Worm (Caenorhabditis elegans) whole organism, L1 larva: ENCODE measurements around the gene srx-39.

ENCODE experiments used
- C04F5.9 ChIP-seq: sonication (generic microtip); optimal IDR thresholded peaks from 2 replicates; lab custom pipeline; 2016; ENCODE audit warnings: missing genetic modification characterization, missing compliant biosample characterization
- C16A3.4 ChIP-seq: fragments of 150-350 bp; optimal IDR thresholded peaks from 2 replicates; lab custom pipeline; 2014; ENCODE audit warnings: missing biosample characterization, missing genetic modification characterization
- F16B12.6 ChIP-seq: fragments of 150-350 bp; optimal IDR thresholded peaks from 2 replicates; lab custom pipeline; 2014; ENCODE audit warnings: missing biosample characterization, missing genetic modification characterization
- Y116A8C.19 ChIP-seq: sonication (generic microtip); optimal IDR thresholded peaks from 2 replicates; lab custom pipeline; 2016; ENCODE audit warnings: missing compliant biosample characterization, missing genetic modification characterization, borderline replicate concordance
- aly-2 ChIP-seq: fragments of 150-350 bp; optimal IDR thresholded peaks from 2 replicates; lab custom pipeline; 2014; ENCODE audit warnings: missing biosample characterization, missing genetic modification characterization
- ama-1 ChIP-seq: fragments of 150-350 bp; optimal IDR thresholded peaks from 2 replicates; lab custom pipeline; 2014
- blmp-1 ChIP-seq: fragments of 150-350 bp; optimal IDR thresholded peaks from 2 replicates; lab custom pipeline; 2014; ENCODE audit warnings: missing biosample characterization, missing genetic modification characterization
- ceh-88 ChIP-seq: fragments of 200-800 bp; sonication (Bioruptor generic); IDR thresholded peaks from 2 replicates; pipeline ENCODE4 v1.3.6; 2022; ENCODE audit warnings: missing genetic modification characterization, missing compliant biosample characterization
- ceh-90 ChIP-seq: sonication (generic microtip); optimal IDR thresholded peaks from 2 replicates; lab custom pipeline; 2016; ENCODE audit warnings: missing genetic modification characterization, missing compliant biosample characterization
- ces-1 ChIP-seq: fragments of 150-350 bp; optimal IDR thresholded peaks from 2 replicates; lab custom pipeline; 2014; ENCODE audit warnings: missing biosample characterization, missing genetic modification reagents, missing genetic modification characterization
- dpl-1 ChIP-seq, 3 experiments: fragments of 150-350 bp in 2 of 3; sonication (generic microtip) in 1 of 3; optimal IDR thresholded peaks; 2 replicates each; lab custom pipeline; 2014 to 2017; ENCODE audit warnings: missing biosample characterization in 3 of 3, missing genetic modification characterization in 3 of 3, missing genetic modification reagents in 3 of 3
- dsc-1 ChIP-seq: sonication (generic microtip); optimal IDR thresholded peaks from 2 replicates; lab custom pipeline; 2016; ENCODE audit warnings: mild to moderate bottlenecking, missing genetic modification characterization, missing compliant biosample characterization
- efl-1 ChIP-seq, 4 experiments: fragments of 150-350 bp; optimal IDR thresholded peaks in 3 of 4; peaks in 1 of 4; 1 replicate in 1 of 4; 2 replicates in 3 of 4; lab custom pipeline; 2014; ENCODE audit warnings: missing biosample characterization in 2 of 4, missing genetic modification characterization in 2 of 4, missing genetic modification reagents in 2 of 4
- efl-3 ChIP-seq: fragments of 200-800 bp; sonication (Bioruptor generic); optimal IDR thresholded peaks from 2 replicates; lab custom pipeline; 2018; ENCODE audit warnings: mild to moderate bottlenecking, missing genetic modification characterization, missing compliant biosample characterization
- egl-27 ChIP-seq, 2 experiments: fragments of 150-350 bp in 1 of 2; sonication (generic microtip); optimal IDR thresholded peaks; 3 replicates each; lab custom pipeline; 2017 to 2018; ENCODE audit warnings: missing biosample characterization in 2 of 2, missing genetic modification characterization in 2 of 2, missing genetic modification reagents in 2 of 2
- elt-3 ChIP-seq, 6 experiments: fragments of 150-350 bp in 1 of 6; sonication (generic microtip); optimal IDR thresholded peaks; 2 replicates each; lab custom pipeline; 2017 to 2018; ENCODE audit warnings: missing biosample characterization in 6 of 6, missing genetic modification characterization in 6 of 6, inconsistent platforms in 1 of 6
- ets-5 ChIP-seq: fragments of 200-800 bp; sonication (Bioruptor generic); IDR thresholded peaks from 2 replicates; pipeline ENCODE4 v1.3.6; 2022; ENCODE audit warnings: missing genetic modification characterization, missing compliant biosample characterization
- fkh-8 ChIP-seq: sonication (generic microtip); optimal IDR thresholded peaks from 2 replicates; lab custom pipeline; 2016; ENCODE audit warnings: mild to moderate bottlenecking, missing genetic modification characterization, missing compliant biosample characterization
- fos-1 ChIP-seq: fragments of 150-350 bp; optimal IDR thresholded peaks from 2 replicates; lab custom pipeline; 2014; ENCODE audit warnings: missing biosample characterization, missing genetic modification characterization
- hlh-17 ChIP-seq: fragments of 200-800 bp; sonication (Bioruptor generic); optimal IDR thresholded peaks from 2 replicates; lab custom pipeline; 2018; ENCODE audit warnings: missing genetic modification characterization, mild to moderate bottlenecking, missing compliant biosample characterization, moderate library complexity, borderline replicate concordance
- hlh-4 ChIP-seq: sonication (generic microtip); optimal IDR thresholded peaks from 2 replicates; lab custom pipeline; 2016; ENCODE audit warnings: mild to moderate bottlenecking, missing genetic modification characterization, missing compliant biosample characterization
- irx-1 ChIP-seq: sonication (generic microtip); optimal IDR thresholded peaks from 2 replicates; lab custom pipeline; 2016; ENCODE audit warnings: missing genetic modification characterization, missing compliant biosample characterization
- jun-1 ChIP-seq: fragments of 150-350 bp; optimal IDR thresholded peaks from 2 replicates; lab custom pipeline; 2014; ENCODE audit warnings: missing biosample characterization, missing genetic modification reagents, missing genetic modification characterization
- lin-13 ChIP-seq: fragments of 150-350 bp; optimal IDR thresholded peaks from 2 replicates; lab custom pipeline; 2014; ENCODE audit warnings: missing biosample characterization, missing genetic modification reagents, missing genetic modification characterization
- mab-9 ChIP-seq: fragments of 200-800 bp; sonication (Bioruptor generic); IDR thresholded peaks from 2 replicates; pipeline ENCODE4 v1.3.6; 2022; ENCODE audit warnings: missing genetic modification reagents, missing genetic modification characterization, missing compliant biosample characterization
- mef-2 ChIP-seq: fragments of 150-350 bp; optimal IDR thresholded peaks from 2 replicates; lab custom pipeline; 2014; ENCODE audit warnings: missing biosample characterization, missing genetic modification characterization
- nhr-11 ChIP-seq: fragments of 150-350 bp; optimal IDR thresholded peaks from 2 replicates; lab custom pipeline; 2014; ENCODE audit warnings: missing biosample characterization, missing genetic modification characterization
- nhr-12 ChIP-seq: sonication (generic microtip); optimal IDR thresholded peaks from 2 replicates; lab custom pipeline; 2017; ENCODE audit warnings: missing biosample characterization, missing genetic modification characterization
- nhr-19 ChIP-seq: fragments of 200-800 bp; sonication (Bioruptor generic); conservative IDR thresholded peaks from 2 replicates; pipeline ENCODE4 v1.3.6; 2022; ENCODE audit warnings: missing genetic modification characterization, missing compliant biosample characterization
- nhr-237 ChIP-seq: fragments of 150-350 bp; optimal IDR thresholded peaks from 2 replicates; lab custom pipeline; 2014; ENCODE audit warnings: missing biosample characterization, missing genetic modification characterization
- nhr-71 ChIP-seq: sonication (generic microtip); optimal IDR thresholded peaks from 2 replicates; lab custom pipeline; 2016; ENCODE audit warnings: mild to moderate bottlenecking, missing genetic modification characterization, moderate library complexity, missing compliant biosample characterization
- nhr-77 ChIP-seq: fragments of 150-350 bp; optimal IDR thresholded peaks from 2 replicates; lab custom pipeline; 2014; ENCODE audit warnings: missing biosample characterization, missing genetic modification characterization
- nhr-84 ChIP-seq: sonication (generic microtip); optimal IDR thresholded peaks from 2 replicates; lab custom pipeline; 2017; ENCODE audit warnings: missing biosample characterization, missing genetic modification characterization
- nhr-85 ChIP-seq: sonication (generic microtip); peaks from one replicate; lab custom pipeline; 2016; ENCODE audit warnings: missing genetic modification characterization, inconsistent platforms, missing compliant biosample characterization
- skn-1 ChIP-seq: fragments of 150-350 bp; optimal IDR thresholded peaks from 2 replicates; lab custom pipeline; 2014; ENCODE audit warnings: missing biosample characterization, missing genetic modification characterization
- snpc-4 ChIP-seq: fragments of 150-350 bp; optimal IDR thresholded peaks from 2 replicates; lab custom pipeline; 2014; ENCODE audit warnings: missing biosample characterization, missing genetic modification characterization
- snu-23 ChIP-seq: sonication (generic microtip); optimal IDR thresholded peaks from 2 replicates; lab custom pipeline; 2016; ENCODE audit warnings: missing genetic modification characterization, missing compliant biosample characterization
- sup-37 ChIP-seq: fragments of 200-800 bp; sonication (Bioruptor generic); optimal IDR thresholded peaks from 2 replicates; lab custom pipeline; 2018; ENCODE audit warnings: mild to moderate bottlenecking, missing genetic modification characterization, missing compliant biosample characterization
- unc-130 ChIP-seq: fragments of 150-350 bp; optimal IDR thresholded peaks from 2 replicates; lab custom pipeline; 2017; ENCODE audit warnings: missing biosample characterization, missing genetic modification characterization, inconsistent platforms
- unc-62 ChIP-seq: fragments of 150-350 bp; optimal IDR thresholded peaks from 2 replicates; lab custom pipeline; 2014; ENCODE audit warnings: missing biosample characterization, missing genetic modification reagents, missing genetic modification characterization
- xbp-1 ChIP-seq: sonication (generic microtip); optimal IDR thresholded peaks from 2 replicates; lab custom pipeline; 2016; ENCODE audit warnings: missing genetic modification characterization, missing compliant biosample characterization
- zag-1 ChIP-seq: fragments of 150-350 bp; optimal IDR thresholded peaks from 2 replicates; lab custom pipeline; 2014; ENCODE audit warnings: missing biosample characterization, missing genetic modification characterization
- ztf-11 ChIP-seq, 2 experiments: sonication (generic microtip); optimal IDR thresholded peaks; 2 replicates each; lab custom pipeline; 2016 to 2017; ENCODE audit warnings: missing genetic modification characterization in 2 of 2, missing biosample characterization in 1 of 2, missing compliant biosample characterization in 1 of 2
- ztf-4 ChIP-seq: fragments of 150-350 bp; optimal IDR thresholded peaks from 2 replicates; lab custom pipeline; 2014; ENCODE audit warnings: missing biosample characterization, missing genetic modification characterization

The srx-39 gene

DNA sequence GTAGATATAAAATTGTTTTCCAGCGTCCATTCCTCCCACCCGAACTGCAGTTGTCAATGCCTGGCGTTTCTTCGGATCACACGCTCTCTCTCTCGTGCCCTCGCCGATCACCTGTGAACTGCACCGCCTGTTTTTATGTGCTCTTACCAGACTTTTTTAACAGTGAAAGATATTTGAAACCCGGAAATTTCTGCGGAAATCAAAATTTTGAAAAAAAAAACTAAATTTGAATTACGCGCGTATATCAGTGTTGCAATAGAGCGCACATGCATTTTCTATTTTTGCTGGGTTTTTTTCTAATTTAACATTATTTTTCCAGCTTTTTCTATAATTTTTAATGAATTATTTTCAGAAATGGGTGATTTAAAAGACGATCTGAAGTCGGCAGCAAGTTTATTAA is 46.6 kb upstream of the srx-39 start, which contains the start of gene ttc-37 (continued):
- TF ChIP-seq efl-1 (optimal IDR thresholded peaks at IDR 0.05; lab: Kevin White, UChicago) = peak; percentile 98 to 99
- TF ChIP-seq efl-1 (GFP tag; optimal IDR thresholded peaks at IDR 0.05 in 1 of 2; lab: Kevin White, UChicago) = peak; percentile 98 to 100
- TF ChIP-seq elt-3 (tag; optimal IDR thresholded peaks at IDR 0.05; lab: Kevin White, UChicago) = peak in 2 of 6 experiments; percentile 15 to 55
- peak; percentile 31 for TF ChIP-seq nhr-11 (tag; lab: Kevin White, UChicago)
- TF ChIP-seq ztf-4 (tag; lab: Kevin White, UChicago) = no peak
- no peak for TF ChIP-seq efl-3 (GFP tag; lab: Kevin White, UChicago)
- no peak for TF ChIP-seq unc-62 (GFP tag; lab: Kevin White, UChicago)
- TF ChIP-seq ceh-88 (GFP tag; lab: Robert Waterston, UW) = no peak
- TF ChIP-seq ztf-11 (tag; optimal IDR thresholded peaks at IDR 0.05; lab: Kevin White, UChicago) = no peak
- TF ChIP-seq ces-1 (GFP tag; lab: Kevin White, UChicago) = no peak
- no peak for TF ChIP-seq nhr-77
- TF ChIP-seq F16B12.6 (tag; lab: Kevin White, UChicago) = peak; percentile 23
- peak; percentile 19 for TF ChIP-seq jun-1 (tag; lab: Kevin White, UChicago)
- TF ChIP-seq irx-1 = peak; percentile 64
- TF ChIP-seq fos-1 (tag; lab: Kevin White, UChicago) = peak; percentile 33
- TF ChIP-seq mef-2 (tag; lab: Kevin White, UChicago) = no peak
- no peak for TF ChIP-seq unc-130
- TF ChIP-seq xbp-1 (tag; lab: Kevin White, UChicago) = peak; percentile 65
- no peak for TF ChIP-seq ceh-90 (tag; lab: Kevin White, UChicago)
- TF ChIP-seq C04F5.9 (tag; lab: Kevin White, UChicago) = no peak
- no peak for TF ChIP-seq nhr-237
- TF ChIP-seq C16A3.4 (tag; lab: Kevin White, UChicago) = peak; percentile 60
- TF ChIP-seq mab-9 (GFP tag; lab: Robert Waterston, UW) = no peak
- TF ChIP-seq ets-5 (GFP tag; lab: Robert Waterston, UW) = no peak
- TF ChIP-seq hlh-4 = no peak
- TF ChIP-seq nhr-12 (tag; lab: Kevin White, UChicago) = no peak
- TF ChIP-seq nhr-85 (tag; lab: Kevin White, UChicago) = peak; percentile 75
- TF ChIP-seq snpc-4 (tag; lab: Kevin White, UChicago) = peak; percentile 39
- peak; percentile 73 for TF ChIP-seq nhr-19 (GFP tag; lab: Robert Waterston, UW)
- peak; percentile 41 for TF ChIP-seq aly-2 (tag; lab: Kevin White, UChicago)
- TF ChIP-seq sup-37 (GFP tag; lab: Kevin White, UChicago) = no peak
- TF ChIP-seq lin-13 = peak; percentile 38
- no peak for TF ChIP-seq Y116A8C.19 (tag; lab: Kevin White, UChicago)
- TF ChIP-seq fkh-8 (tag; lab: Kevin White, UChicago) = no peak
- peak; percentile 15 for TF ChIP-seq blmp-1 (tag; lab: Kevin White, UChicago)
- peak; percentile 87 for TF ChIP-seq nhr-71
- TF ChIP-seq skn-1 (tag; lab: Kevin White, UChicago) = peak; percentile 60

DNA sequence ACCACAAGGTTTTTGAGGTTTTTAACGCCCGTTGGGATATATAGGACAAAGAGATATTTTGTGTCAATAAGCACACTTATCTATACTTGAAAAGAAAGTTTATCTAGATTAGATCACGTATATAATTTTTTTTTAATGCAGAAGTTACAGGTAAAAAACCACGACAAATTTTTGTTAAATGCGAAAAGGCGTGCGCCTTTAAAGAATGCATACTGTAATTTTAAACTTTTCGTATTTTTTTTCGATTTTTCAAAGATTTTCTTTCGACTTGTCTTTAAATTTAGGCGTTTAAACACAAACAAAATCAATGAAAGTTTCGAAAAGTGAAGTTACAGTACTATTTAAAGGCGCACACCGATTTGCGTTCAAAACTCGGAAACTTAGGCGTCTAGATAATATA is 46.1 kb upstream of the srx-39 start:
- no peak for TF ChIP-seq egl-27 (tag; optimal IDR thresholded peaks at IDR 0.05; lab: Kevin White, UChicago)
- TF ChIP-seq unc-130 = no peak
- no peak for TF ChIP-seq snu-23 (GFP tag; lab: Kevin White, UChicago)
- no peak for TF ChIP-seq ztf-11 (tag; optimal IDR thresholded peaks at IDR 0.05; lab: Kevin White, UChicago)
- TF ChIP-seq hlh-17 = no peak
- no peak for TF ChIP-seq dsc-1 (tag; lab: Kevin White, UChicago)
- no peak for TF ChIP-seq dpl-1 (GFP tag; optimal IDR thresholded peaks at IDR 0.05; lab: Kevin White, UChicago)
- no peak for TF ChIP-seq efl-1 (optimal IDR thresholded peaks at IDR 0.05; lab: Kevin White, UChicago)
- no peak for TF ChIP-seq efl-1 (GFP tag; optimal IDR thresholded peaks at IDR 0.05 in 1 of 2; lab: Kevin White, UChicago)
- no peak for TF ChIP-seq zag-1 (tag; lab: Kevin White, UChicago)
- TF ChIP-seq nhr-84 (tag; lab: Kevin White, UChicago) = no peak
- TF ChIP-seq ama-1 = no peak
